Fruit fly (Drosophila melanogaster): ENCODE results near the gene Doc1.

Gene Doc1

DNA sequence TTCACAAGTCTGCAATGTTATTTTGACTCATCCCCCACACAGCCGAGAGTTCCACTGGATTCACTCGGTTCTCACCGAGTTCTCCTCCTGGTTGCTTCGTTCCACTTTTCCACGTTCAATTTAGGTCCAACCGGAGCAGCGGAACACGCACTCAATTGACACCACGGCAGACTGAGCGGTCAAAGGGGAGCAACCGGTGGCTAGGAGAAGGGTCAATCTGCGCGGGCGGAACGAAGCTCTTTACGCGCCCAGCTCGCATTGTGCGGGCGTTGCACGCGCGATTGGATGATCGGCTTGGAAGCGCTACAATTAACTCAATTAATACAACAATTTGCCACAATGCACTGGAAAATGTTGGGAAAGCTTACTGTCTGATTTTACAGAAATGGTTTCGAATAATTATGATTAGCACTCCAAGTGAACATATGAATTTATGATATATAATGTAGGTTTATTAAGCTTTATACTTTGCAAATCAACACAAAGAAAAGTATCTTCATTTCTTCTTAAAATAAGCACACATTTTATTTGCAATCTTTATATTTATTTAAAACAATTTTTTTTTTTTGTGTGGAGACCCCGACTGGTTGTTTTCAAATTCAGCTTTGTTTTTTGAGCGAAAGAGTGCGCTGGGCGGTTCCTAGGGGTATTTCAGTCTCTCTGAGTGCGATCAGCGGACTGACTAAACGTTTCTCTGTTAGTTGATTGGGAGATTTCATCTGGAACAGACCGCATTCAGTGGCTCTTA, 51.4 kb downstream of the Doc1 start, which contains the start of gene CG32032 (continued):
- TF ChIP-seq vri (GFP tag; optimal IDR thresholded peaks at IDR 0.05), result no peak
- TF ChIP-seq Sox14 (GFP tag; optimal IDR thresholded peaks at IDR 0.05), result no peak
- TF ChIP-seq Sox102F (GFP tag; optimal IDR thresholded peaks at IDR 0.05), result no peak
- no peak for TF ChIP-seq CG7368 (GFP tag; optimal IDR thresholded peaks at IDR 0.05)
- no peak for TF ChIP-seq esn (GFP tag; optimal IDR thresholded peaks at IDR 0.05)
- TF ChIP-seq achi (GFP tag; optimal IDR thresholded peaks at IDR 0.05), result no peak
- TF ChIP-seq Eip75B (GFP tag; optimal IDR thresholded peaks at IDR 0.05), result no peak
- TF ChIP-seq Eip78C (GFP tag), result no peak
- TF ChIP-seq CG10669 (GFP tag; optimal IDR thresholded peaks at IDR 0.05), result no peak
- TF ChIP-seq cyc (GFP tag; optimal IDR thresholded peaks at IDR 0.05), result no peak
- no peak for TF ChIP-seq Lpt (GFP tag; optimal IDR thresholded peaks at IDR 0.05)
- no peak for TF ChIP-seq fkh (GFP tag; optimal IDR thresholded peaks at IDR 0.05)
- TF ChIP-seq CG11294 (GFP tag; IDR thresholded peaks at IDR 0.05), result no peak
- TF ChIP-seq CG4318 (GFP tag; optimal IDR thresholded peaks at IDR 0.05), result peak; percentile 22
- TF ChIP-seq acj6 (GFP tag; optimal IDR thresholded peaks at IDR 0.05), result peak; percentile 34

All from whole organism, prepupa.